Worm (Caenorhabditis elegans) whole organism, L2 larva: Measurements from ENCODE around the gene K02E7.7.

ENCODE experiments used
- C34F6.9 ChIP-seq: fragments of 150-350 bp; optimal IDR thresholded peaks from 2 replicates; lab custom pipeline; 2014; ENCODE audit warnings: missing biosample characterization, missing genetic modification characterization
- F13H6.1 ChIP-seq: sonication (generic microtip); optimal IDR thresholded peaks from 2 replicates; lab custom pipeline; 2016; ENCODE audit warnings: missing genetic modification characterization, missing compliant biosample characterization
- R02D3.7 ChIP-seq: fragments of 150-350 bp; optimal IDR thresholded peaks from 2 replicates; lab custom pipeline; 2014; ENCODE audit warnings: missing biosample characterization, missing genetic modification characterization
- Y55F3AM.14 ChIP-seq: fragments of 200-800 bp; sonication (Bioruptor generic); optimal IDR thresholded peaks from 2 replicates; lab custom pipeline; 2018; ENCODE audit warnings: mild to moderate bottlenecking, missing genetic modification characterization, missing compliant biosample characterization
- ZK546.5 ChIP-seq: sonication (generic microtip); optimal IDR thresholded peaks from 2 replicates; lab custom pipeline; 2017; ENCODE audit warnings: missing biosample characterization, missing genetic modification characterization
- alr-1 ChIP-seq: fragments of 150-350 bp; optimal IDR thresholded peaks from 2 replicates; lab custom pipeline; 2014; ENCODE audit warnings: missing biosample characterization, missing genetic modification characterization
- aly-2 ChIP-seq: fragments of 150-350 bp; optimal IDR thresholded peaks from 2 replicates; lab custom pipeline; 2014; ENCODE audit warnings: missing biosample characterization, missing genetic modification characterization
- blmp-1 ChIP-seq: sonication (generic microtip); optimal IDR thresholded peaks from 2 replicates; lab custom pipeline; 2017; ENCODE audit warnings: missing genetic modification characterization, mild to moderate bottlenecking, missing compliant biosample characterization, antibody characterized with exemption, moderate library complexity; ENCODE audit not compliant: insufficient read depth
- ceh-16 ChIP-seq: fragments of 150-350 bp; optimal IDR thresholded peaks from 2 replicates; lab custom pipeline; 2014; ENCODE audit warnings: missing biosample characterization, missing genetic modification characterization
- ceh-82 ChIP-seq: fragments of 150-350 bp; optimal IDR thresholded peaks from 2 replicates; lab custom pipeline; 2014; ENCODE audit warnings: missing biosample characterization, missing genetic modification characterization
- crh-2 ChIP-seq: sonication (generic microtip); optimal IDR thresholded peaks from 2 replicates; lab custom pipeline; 2017; ENCODE audit warnings: missing biosample characterization, missing genetic modification characterization
- egl-27 ChIP-seq: sonication (generic microtip); optimal IDR thresholded peaks from 3 replicates; lab custom pipeline; 2017; ENCODE audit warnings: missing biosample characterization, missing genetic modification reagents, missing genetic modification characterization
- elt-1 ChIP-seq: fragments of 150-350 bp; optimal IDR thresholded peaks from 2 replicates; lab custom pipeline; 2014; ENCODE audit warnings: missing biosample characterization, missing genetic modification characterization
- elt-3 ChIP-seq: sonication (generic microtip); optimal IDR thresholded peaks from 2 replicates; lab custom pipeline; 2017; ENCODE audit warnings: missing biosample characterization, missing genetic modification characterization
- fos-1 ChIP-seq: fragments of 150-350 bp; optimal IDR thresholded peaks from 2 replicates; lab custom pipeline; 2014; ENCODE audit warnings: missing biosample characterization, missing genetic modification characterization
- lin-11 ChIP-seq: fragments of 150-350 bp; sonication (generic microtip); optimal IDR thresholded peaks from 2 replicates; lab custom pipeline; 2014; ENCODE audit warnings: missing biosample characterization, missing genetic modification characterization, inconsistent platforms, mixed read lengths
- lin-13 ChIP-seq: fragments of 150-350 bp; optimal IDR thresholded peaks from 2 replicates; lab custom pipeline; 2014; ENCODE audit warnings: missing biosample characterization, missing genetic modification reagents, missing genetic modification characterization
- lsy-2 ChIP-seq, 2 experiments: fragments of 150-350 bp in 1 of 2; sonication (generic microtip) in 1 of 2; optimal IDR thresholded peaks; 2 replicates each; lab custom pipeline; 2014 to 2017; ENCODE audit warnings: missing biosample characterization in 2 of 2, missing genetic modification characterization in 2 of 2
- mab-5 ChIP-seq: fragments of 150-350 bp; optimal IDR thresholded peaks from 2 replicates; lab custom pipeline; 2014; ENCODE audit warnings: missing biosample characterization, missing genetic modification characterization
- mbf-1 ChIP-seq: sonication (generic microtip); optimal IDR thresholded peaks from 2 replicates; lab custom pipeline; 2017; ENCODE audit warnings: missing biosample characterization, missing genetic modification characterization
- mdl-1 ChIP-seq, 2 experiments: fragments of 150-350 bp in 1 of 2; sonication (generic microtip) in 1 of 2; optimal IDR thresholded peaks; 2 replicates each; lab custom pipeline; 2017; ENCODE audit warnings: missing biosample characterization in 2 of 2, missing genetic modification characterization in 2 of 2
- nhr-10 ChIP-seq: sonication (generic microtip); optimal IDR thresholded peaks from 2 replicates; lab custom pipeline; 2017; ENCODE audit warnings: missing biosample characterization, missing genetic modification characterization
- nhr-11 ChIP-seq: fragments of 150-350 bp; optimal IDR thresholded peaks from 2 replicates; lab custom pipeline; 2014; ENCODE audit warnings: missing biosample characterization, missing genetic modification characterization
- nhr-129 ChIP-seq: fragments of 150-350 bp; optimal IDR thresholded peaks from 2 replicates; lab custom pipeline; 2014; ENCODE audit warnings: missing biosample characterization, missing genetic modification characterization
- nhr-21 ChIP-seq: fragments of 150-350 bp; optimal IDR thresholded peaks from 2 replicates; lab custom pipeline; 2014; ENCODE audit warnings: missing biosample characterization, missing genetic modification characterization
- nhr-23 ChIP-seq: fragments of 150-350 bp; optimal IDR thresholded peaks from 2 replicates; lab custom pipeline; 2014; ENCODE audit warnings: missing biosample characterization, missing genetic modification reagents, missing genetic modification characterization
- nhr-237 ChIP-seq: fragments of 150-350 bp; optimal IDR thresholded peaks from 2 replicates; lab custom pipeline; 2014; ENCODE audit warnings: missing biosample characterization, missing genetic modification characterization
- nhr-25 ChIP-seq: fragments of 150-350 bp; sonication (generic microtip); optimal IDR thresholded peaks from 3 replicates; lab custom pipeline; 2014; ENCODE audit warnings: missing biosample characterization, missing genetic modification characterization
- peb-1 ChIP-seq: fragments of 150-350 bp; optimal IDR thresholded peaks from 2 replicates; lab custom pipeline; 2014; ENCODE audit warnings: missing biosample characterization, missing genetic modification characterization
- sem-4 ChIP-seq: fragments of 150-350 bp; optimal IDR thresholded peaks from 2 replicates; lab custom pipeline; 2014; ENCODE audit warnings: missing biosample characterization, missing genetic modification reagents, missing genetic modification characterization
- skn-1 ChIP-seq: sonication (generic microtip); optimal IDR thresholded peaks from 2 replicates; lab custom pipeline; 2017; ENCODE audit warnings: missing biosample characterization, missing genetic modification characterization
- sma-3 ChIP-seq: sonication (generic microtip); optimal IDR thresholded peaks from 2 replicates; lab custom pipeline; 2016; ENCODE audit warnings: missing genetic modification reagents, missing genetic modification characterization, missing compliant biosample characterization
- sma-9 ChIP-seq, 2 experiments: fragments of 150-350 bp in 1 of 2; sonication (generic microtip) in 1 of 2; optimal IDR thresholded peaks; 2 replicates each; lab custom pipeline; 2014 to 2016; ENCODE audit warnings: missing genetic modification characterization in 2 of 2, mild to moderate bottlenecking in 1 of 2, missing biosample characterization in 1 of 2, missing compliant biosample characterization in 1 of 2, missing genetic modification reagents in 1 of 2, moderate library complexity in 1 of 2
- unc-39 ChIP-seq: fragments of 150-350 bp; optimal IDR thresholded peaks from 2 replicates; lab custom pipeline; 2014; ENCODE audit warnings: missing biosample characterization, missing genetic modification characterization
- unc-55 ChIP-seq: fragments of 150-350 bp; sonication (generic microtip); optimal IDR thresholded peaks from 3 replicates; lab custom pipeline; 2014; ENCODE audit warnings: missing biosample characterization, missing genetic modification reagents, missing genetic modification characterization
- ztf-1 ChIP-seq: fragments of 200-800 bp; sonication (Bioruptor generic); conservative IDR thresholded peaks from 2 replicates; pipeline ENCODE4 v1.3.6; 2022; ENCODE audit warnings: missing genetic modification characterization, missing compliant biosample characterization
- ztf-11 ChIP-seq: sonication (generic microtip); optimal IDR thresholded peaks from 2 replicates; lab custom pipeline; 2017; ENCODE audit warnings: missing biosample characterization, missing genetic modification characterization

Gene K02E7.7

DNA sequence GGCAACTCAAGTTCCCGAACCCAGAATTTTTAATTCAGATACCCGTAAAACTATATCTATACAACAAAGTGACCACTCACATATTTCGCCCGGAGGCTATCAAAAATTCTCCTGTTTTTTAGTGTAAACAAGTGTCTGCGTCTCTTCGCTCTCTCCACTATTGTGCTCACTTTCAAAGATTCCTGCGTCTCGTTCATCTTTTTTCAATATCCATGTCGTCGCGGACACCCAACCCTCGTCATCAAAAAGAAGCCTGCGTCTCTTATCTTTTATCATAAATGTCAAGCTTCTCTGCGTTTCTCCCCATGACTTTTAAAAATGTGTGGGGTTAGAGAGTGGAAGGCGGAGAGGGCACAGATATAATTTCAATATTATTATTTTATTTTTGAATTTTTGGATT, 30.1 kb downstream of the K02E7.7 start:
- no peak for TF ChIP-seq sma-3 (GFP tag; lab: Kevin White, UChicago)
- no peak for TF ChIP-seq nhr-25 (tag; lab: Kevin White, UChicago)
- no peak for TF ChIP-seq unc-39
- TF ChIP-seq mbf-1: no peak
- peak; percentile 48 for TF ChIP-seq crh-2
- TF ChIP-seq unc-55 (GFP tag; lab: Kevin White, UChicago): peak; percentile 46
- peak; percentile 71 for TF ChIP-seq nhr-129 (tag; lab: Kevin White, UChicago)
- peak; percentile 30 to 69 for TF ChIP-seq lsy-2 (tag; optimal IDR thresholded peaks at IDR 0.05; lab: Kevin White, UChicago)
- peak; percentile 60 for TF ChIP-seq egl-27 (tag; lab: Kevin White, UChicago)
- TF ChIP-seq lin-13 (GFP tag; lab: Kevin White, UChicago): peak; percentile 38
- peak; percentile 74 for TF ChIP-seq sma-9 (GFP tag; optimal IDR thresholded peaks at IDR 0.05; lab: Kevin White, UChicago)
- TF ChIP-seq sma-9 (tag; optimal IDR thresholded peaks at IDR 0.05; lab: Kevin White, UChicago): no peak
- peak; percentile 57 for TF ChIP-seq C34F6.9 (tag; lab: Kevin White, UChicago)
- no peak for TF ChIP-seq nhr-237 (tag; lab: Kevin White, UChicago)
- TF ChIP-seq ztf-11 (tag; lab: Kevin White, UChicago): no peak
- no peak for TF ChIP-seq mdl-1 (tag; optimal IDR thresholded peaks at IDR 0.05; lab: Kevin White, UChicago)
- peak; percentile 90 for TF ChIP-seq F13H6.1 (tag; lab: Kevin White, UChicago)
- TF ChIP-seq mab-5 (tag; lab: Kevin White, UChicago): peak; percentile 33

DNA sequence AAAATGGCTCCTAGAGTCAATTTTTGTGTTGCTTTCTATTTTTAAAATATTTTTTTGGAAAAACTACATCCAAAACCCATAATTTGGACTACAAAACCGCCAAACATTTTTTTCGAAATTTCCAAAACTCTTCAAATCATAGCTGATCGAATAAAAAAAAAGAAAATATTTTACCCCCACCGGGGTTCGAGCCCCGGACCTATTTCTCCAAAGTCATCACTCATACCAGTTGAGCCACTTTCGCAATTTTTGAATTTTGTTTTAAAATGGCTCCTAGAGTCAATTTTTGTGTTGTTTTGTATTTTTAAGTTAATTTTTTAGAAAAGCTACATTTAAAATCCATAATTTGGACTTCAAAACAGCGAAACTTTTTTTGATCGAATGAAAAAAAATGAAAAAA, 30.7 kb downstream of the K02E7.7 start:
- TF ChIP-seq nhr-237 (tag; lab: Kevin White, UChicago): no peak
- TF ChIP-seq ztf-1 (GFP tag; lab: Robert Waterston, UW): no peak
- TF ChIP-seq sma-3 (GFP tag; lab: Kevin White, UChicago): no peak
- no peak for TF ChIP-seq nhr-25 (tag; lab: Kevin White, UChicago)
- TF ChIP-seq mbf-1: no peak
- no peak for TF ChIP-seq fos-1 (tag; lab: Kevin White, UChicago)
- TF ChIP-seq nhr-23 (tag; lab: Kevin White, UChicago): no peak
- no peak for TF ChIP-seq aly-2 (tag; lab: Kevin White, UChicago)

DNA sequence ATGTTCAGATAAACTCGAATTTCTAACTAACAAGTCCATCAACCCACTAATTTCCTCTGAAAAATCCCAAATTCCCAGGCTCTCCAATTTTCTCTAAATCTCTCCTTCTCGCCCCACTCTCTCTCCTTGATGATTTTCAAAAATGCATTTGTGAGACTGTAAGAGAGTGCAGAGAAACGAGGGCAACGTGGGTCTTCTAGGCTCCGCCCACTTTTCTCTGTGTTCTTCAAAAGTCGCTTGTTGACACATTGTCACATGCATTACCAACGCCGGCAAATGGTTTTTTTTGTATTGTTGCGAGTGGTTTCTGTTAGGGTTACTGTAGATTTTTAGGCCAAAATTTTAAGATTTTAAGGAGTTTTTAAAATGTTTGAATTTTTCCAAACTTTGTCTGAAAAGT, 31.7 kb downstream of the K02E7.7 start:
- TF ChIP-seq Y55F3AM.14 (GFP tag; lab: Kevin White, UChicago) (no peak), skn-1 (tag; lab: Kevin White, UChicago) (no peak), egl-27 (tag; lab: Kevin White, UChicago) (no peak), lsy-2 (tag; optimal IDR thresholded peaks at IDR 0.05; lab: Kevin White, UChicago) (no peak), ZK546.5 (tag; lab: Kevin White, UChicago) (no peak), nhr-23 (tag; lab: Kevin White, UChicago) (no peak), sma-9 (GFP tag; optimal IDR thresholded peaks at IDR 0.05; lab: Kevin White, UChicago) (peak; percentile 3), sma-9 (tag; optimal IDR thresholded peaks at IDR 0.05; lab: Kevin White, UChicago) (no peak), elt-3 (tag; lab: Kevin White, UChicago) (no peak), peb-1 (tag; lab: Kevin White, UChicago) (no peak), alr-1 (tag; lab: Kevin White, UChicago) (no peak), mdl-1 (tag; optimal IDR thresholded peaks at IDR 0.05; lab: Kevin White, UChicago) (peak in 1 of 2 experiments; percentile 11), nhr-21 (tag; lab: Kevin White, UChicago) (no peak), nhr-25 (tag; lab: Kevin White, UChicago) (peak; percentile 26), R02D3.7 (tag; lab: Kevin White, UChicago) (no peak), nhr-11 (tag; lab: Kevin White, UChicago) (no peak), lin-13 (GFP tag; lab: Kevin White, UChicago) (no peak), elt-1 (tag; lab: Kevin White, UChicago) (no peak), ceh-82 (tag; lab: Kevin White, UChicago) (no peak), nhr-10 (no peak), sem-4 (tag; lab: Kevin White, UChicago) (no peak), lin-11 (no peak), mbf-1 (no peak)
- TF ChIP-seq, all 48 proteins: peak for 3

DNA sequence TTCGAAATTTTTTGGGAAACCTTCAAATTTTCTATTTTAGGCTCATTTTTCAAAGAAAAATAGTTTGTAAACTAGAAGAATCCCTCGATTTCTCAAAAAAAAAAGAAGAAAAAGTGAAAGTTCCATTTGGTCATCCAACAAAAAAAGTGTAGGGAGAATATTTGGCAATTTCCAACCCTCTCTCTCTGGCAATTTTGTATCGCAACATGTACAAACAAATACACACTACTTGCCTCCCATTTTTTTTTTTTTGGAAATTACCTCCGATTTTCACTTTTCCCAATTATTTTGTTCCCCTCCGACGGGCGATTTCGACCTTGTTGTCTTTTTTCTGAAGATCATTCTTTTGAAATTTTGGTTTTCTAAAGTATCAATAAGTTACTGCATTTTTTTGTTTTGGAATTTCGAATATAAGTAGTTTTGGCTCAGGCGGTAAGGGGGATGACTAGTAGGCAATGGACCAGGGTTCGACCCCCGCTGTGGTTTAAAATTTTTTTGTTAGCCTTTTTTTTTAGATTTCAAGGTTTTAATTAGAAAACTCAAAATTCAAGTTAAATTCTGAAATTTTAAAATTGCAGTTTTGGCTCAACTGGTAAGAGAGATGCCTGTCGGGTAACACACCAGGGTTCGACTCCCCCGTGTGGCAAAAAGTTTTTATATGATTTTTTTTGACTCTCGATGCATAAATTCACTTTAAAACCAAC, 33.9 kb downstream of the K02E7.7 start:
- TF ChIP-seq aly-2 (tag; lab: Kevin White, UChicago) (no peak), sem-4 (tag; lab: Kevin White, UChicago) (no peak), blmp-1 (peak; percentile 51), nhr-25 (tag; lab: Kevin White, UChicago) (peak; percentile 67), F13H6.1 (tag; lab: Kevin White, UChicago) (peak; percentile 2), ceh-16 (tag; lab: Kevin White, UChicago) (no peak), ceh-82 (tag; lab: Kevin White, UChicago) (no peak), nhr-10 (no peak), lsy-2 (tag; optimal IDR thresholded peaks at IDR 0.05; lab: Kevin White, UChicago) (no peak), unc-39 (no peak)
